Fruit fly (Drosophila melanogaster): ENCODE data around the gene CG32445.

CG32445 gene

DNA sequence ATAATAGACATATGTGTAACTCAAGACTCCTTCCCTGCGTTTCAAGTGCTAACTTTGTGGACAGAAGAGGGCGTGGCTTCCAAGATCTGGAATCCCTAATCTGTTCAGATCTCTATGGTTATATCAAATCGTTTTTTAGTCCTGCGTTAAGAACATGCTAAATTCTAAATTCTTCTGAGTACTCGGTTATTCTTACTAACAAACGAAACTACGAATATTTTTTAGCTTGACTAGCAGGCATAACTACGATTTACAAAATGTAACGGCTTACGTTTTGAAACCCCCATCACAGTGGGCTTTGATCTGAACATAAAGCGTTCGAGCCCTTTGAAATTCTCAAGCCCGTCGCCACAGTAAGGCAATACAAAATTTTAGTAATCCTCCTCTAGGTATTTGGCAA, at the start of gene CG32445:
Gene CG32445, plus strand, starts transcription at position 301 of the 400 bp plus-strand sequence.
- TF ChIP-seq Pif1B (GFP tag; optimal IDR thresholded peaks at IDR 0.05), result no peak
- no peak for TF ChIP-seq CG12605 (GFP tag; IDR thresholded peaks at IDR 0.05)
- no peak for TF ChIP-seq fd96Ca (GFP tag; IDR thresholded peaks at IDR 0.05)
- no peak for TF ChIP-seq D1 (tag; optimal IDR thresholded peaks at IDR 0.05)
- TF ChIP-seq CG17806 (tag; optimal IDR thresholded peaks at IDR 0.05), result no peak
- no peak for TF ChIP-seq CG4496 (GFP tag; IDR thresholded peaks at IDR 0.05)
- no peak for TF ChIP-seq CG13204 (GFP tag; optimal IDR thresholded peaks at IDR 0.05)
- no peak for TF ChIP-seq CG8301 (tag; optimal IDR thresholded peaks at IDR 0.05)
- TF ChIP-seq EcR (GFP tag; optimal IDR thresholded peaks at IDR 0.05), result no peak
- TF ChIP-seq CG15710 (tag; optimal IDR thresholded peaks at IDR 0.05), result no peak
- no peak for TF ChIP-seq CG34367 (tag; optimal IDR thresholded peaks at IDR 0.05)
- no peak for TF ChIP-seq rn (GFP tag; IDR thresholded peaks at IDR 0.05)
- TF ChIP-seq gl (tag; optimal IDR thresholded peaks at IDR 0.05), result no peak
- TF ChIP-seq Snoo (tag; optimal IDR thresholded peaks at IDR 0.05), result no peak
- no peak for TF ChIP-seq Pif1A (GFP tag; optimal IDR thresholded peaks at IDR 0.05)
- no peak for TF ChIP-seq Ets98B (GFP tag; IDR thresholded peaks at IDR 0.05)

dm6 chr3L:21591247-21591646, 47.9 kb upstream of the CG32445 start:
- no peak for TF ChIP-seq CG17806 (tag; optimal IDR thresholded peaks at IDR 0.05)
- no peak for TF ChIP-seq fd96Ca (GFP tag; IDR thresholded peaks at IDR 0.05)
- TF ChIP-seq Pif1B (GFP tag; optimal IDR thresholded peaks at IDR 0.05), result no peak
- TF ChIP-seq Ets98B (GFP tag; IDR thresholded peaks at IDR 0.05), result no peak
- no peak for TF ChIP-seq CG14655 (GFP tag; optimal IDR thresholded peaks at IDR 0.05)
- TF ChIP-seq CG13204 (GFP tag; optimal IDR thresholded peaks at IDR 0.05), result no peak
- no peak for TF ChIP-seq EcR (GFP tag; optimal IDR thresholded peaks at IDR 0.05)
- TF ChIP-seq D1 (tag; optimal IDR thresholded peaks at IDR 0.05), result no peak
- no peak for TF ChIP-seq CG32121 (GFP tag; IDR thresholded peaks at IDR 0.05)
- TF ChIP-seq CG8159 (tag; optimal IDR thresholded peaks at IDR 0.05), result no peak
- TF ChIP-seq CG12605 (GFP tag; IDR thresholded peaks at IDR 0.05), result no peak
- no peak for TF ChIP-seq Pif1A (GFP tag; optimal IDR thresholded peaks at IDR 0.05)
- no peak for TF ChIP-seq CG9948 (tag; optimal IDR thresholded peaks at IDR 0.05)
- no peak for TF ChIP-seq gl (tag; optimal IDR thresholded peaks at IDR 0.05)
- TF ChIP-seq CG8301 (tag; optimal IDR thresholded peaks at IDR 0.05), result no peak
- no peak for TF ChIP-seq rn (GFP tag; IDR thresholded peaks at IDR 0.05)
- TF ChIP-seq CG4496 (GFP tag; IDR thresholded peaks at IDR 0.05), result no peak
- no peak for TF ChIP-seq CG34367 (tag; optimal IDR thresholded peaks at IDR 0.05)
- TF ChIP-seq CG15710 (tag; optimal IDR thresholded peaks at IDR 0.05), result no peak
- TF ChIP-seq Snoo (tag; optimal IDR thresholded peaks at IDR 0.05), result no peak

- TF ChIP-seq CG32121 (GFP tag; IDR thresholded peaks at IDR 0.05) (no peak), CG14655 (GFP tag; optimal IDR thresholded peaks at IDR 0.05) (peak; percentile 52), CG4496 (GFP tag; IDR thresholded peaks at IDR 0.05) (peak; percentile 65; the same call in 1 of the 3 replicates), Ets98B (GFP tag; IDR thresholded peaks at IDR 0.05) (no peak), D1 (tag; optimal IDR thresholded peaks at IDR 0.05) (no peak), CG17806 (tag; optimal IDR thresholded peaks at IDR 0.05) (peak; percentile 58), CG8301 (tag; optimal IDR thresholded peaks at IDR 0.05) (peak; percentile 30), CG12605 (GFP tag; IDR thresholded peaks at IDR 0.05) (no peak), fd96Ca (GFP tag; IDR thresholded peaks at IDR 0.05) (no peak), CG15710 (tag; optimal IDR thresholded peaks at IDR 0.05) (peak; percentile 52), gl (tag; optimal IDR thresholded peaks at IDR 0.05) (peak; percentile 32), CG8159 (tag; optimal IDR thresholded peaks at IDR 0.05) (peak; percentile 59), CG9948 (tag; optimal IDR thresholded peaks at IDR 0.05) (peak; percentile 54), rn (GFP tag; IDR thresholded peaks at IDR 0.05) (no peak), Pif1B (GFP tag; optimal IDR thresholded peaks at IDR 0.05) (peak; percentile 20), Snoo (tag; optimal IDR thresholded peaks at IDR 0.05) (peak; percentile 35), CG34367 (tag; optimal IDR thresholded peaks at IDR 0.05) (peak; percentile 29), CG13204 (GFP tag; optimal IDR thresholded peaks at IDR 0.05) (peak; percentile 33), EcR (GFP tag; optimal IDR thresholded peaks at IDR 0.05) (no peak), CG10348 (GFP tag; IDR thresholded peaks at IDR 0.05) (no peak), Pif1A (GFP tag; optimal IDR thresholded peaks at IDR 0.05) (peak; percentile 40)
Measured at dm6 chr3L:21594408-21594807, 44.8 kb upstream of the CG32445 start.

dm6 chr3L:21598337-21598736, 40.8 kb upstream of the CG32445 start:
- peak; percentile 46 for TF ChIP-seq CG13204 (GFP tag; optimal IDR thresholded peaks at IDR 0.05)
- no peak for TF ChIP-seq CG10348 (GFP tag; IDR thresholded peaks at IDR 0.05)
- no peak; the same call in 1 of the 2 replicates for TF ChIP-seq Ets98B (GFP tag; IDR thresholded peaks at IDR 0.05)
- TF ChIP-seq CG34367 (tag; optimal IDR thresholded peaks at IDR 0.05), result no peak
- TF ChIP-seq CG4496 (GFP tag; IDR thresholded peaks at IDR 0.05), result no peak
- TF ChIP-seq fd96Ca (GFP tag; IDR thresholded peaks at IDR 0.05), result no peak

- TF ChIP-seq Pif1A (GFP tag; optimal IDR thresholded peaks at IDR 0.05) (no peak), CG4496 (GFP tag; IDR thresholded peaks at IDR 0.05) (no peak), CG10348 (GFP tag; IDR thresholded peaks at IDR 0.05) (no peak), Pif1B (GFP tag; optimal IDR thresholded peaks at IDR 0.05) (no peak), EcR (GFP tag; optimal IDR thresholded peaks at IDR 0.05) (no peak), CG15710 (tag; optimal IDR thresholded peaks at IDR 0.05) (peak; percentile 36), fd96Ca (GFP tag; IDR thresholded peaks at IDR 0.05) (no peak), CG8301 (tag; optimal IDR thresholded peaks at IDR 0.05) (no peak), gl (tag; optimal IDR thresholded peaks at IDR 0.05) (no peak), CG17806 (tag; optimal IDR thresholded peaks at IDR 0.05) (peak; percentile 51), CG9948 (tag; optimal IDR thresholded peaks at IDR 0.05) (peak; percentile 65), CG34367 (tag; optimal IDR thresholded peaks at IDR 0.05) (peak; percentile 22), rn (GFP tag; IDR thresholded peaks at IDR 0.05) (no peak), CG14655 (GFP tag; optimal IDR thresholded peaks at IDR 0.05) (peak; percentile 55), CG32121 (GFP tag; IDR thresholded peaks at IDR 0.05) (no peak), Ets98B (GFP tag; IDR thresholded peaks at IDR 0.05) (no peak)
Measured at dm6 chr3L:21602275-21602674, 36.9 kb upstream of the CG32445 start.

DNA sequence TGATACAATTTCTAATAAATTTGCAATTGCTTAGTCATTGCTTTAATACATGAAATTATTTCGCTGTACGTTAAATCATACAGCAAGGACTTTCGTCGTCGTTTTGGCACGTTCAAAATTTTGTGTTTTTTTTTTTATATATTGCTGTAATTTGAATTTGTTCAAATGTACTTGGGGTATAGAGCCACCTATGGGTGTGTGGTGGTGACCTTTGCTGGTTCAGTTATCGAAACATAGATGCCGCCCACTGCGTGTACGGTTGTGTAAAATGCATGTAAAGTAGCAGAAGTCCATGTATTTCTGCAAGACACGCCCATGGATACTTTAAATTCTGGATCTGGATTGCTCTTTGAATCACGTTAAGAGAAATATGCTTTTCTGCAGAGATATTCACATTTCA, 34.9 kb upstream of the CG32445 start:
- TF ChIP-seq CG13204 (GFP tag; optimal IDR thresholded peaks at IDR 0.05) (no peak), Pif1B (GFP tag; optimal IDR thresholded peaks at IDR 0.05) (no peak), D1 (tag; optimal IDR thresholded peaks at IDR 0.05) (peak; percentile 88), CG8159 (tag; optimal IDR thresholded peaks at IDR 0.05) (no peak)

All from whole organism, pupa.